Worm (Caenorhabditis elegans): ENCODE data around the gene cutl-1.
"Not testable (repeated sequence)": the region's sequence is repeated elsewhere in the genome, so short reads cannot be mapped to it uniquely, and the experiment has no call there.

DNA sequence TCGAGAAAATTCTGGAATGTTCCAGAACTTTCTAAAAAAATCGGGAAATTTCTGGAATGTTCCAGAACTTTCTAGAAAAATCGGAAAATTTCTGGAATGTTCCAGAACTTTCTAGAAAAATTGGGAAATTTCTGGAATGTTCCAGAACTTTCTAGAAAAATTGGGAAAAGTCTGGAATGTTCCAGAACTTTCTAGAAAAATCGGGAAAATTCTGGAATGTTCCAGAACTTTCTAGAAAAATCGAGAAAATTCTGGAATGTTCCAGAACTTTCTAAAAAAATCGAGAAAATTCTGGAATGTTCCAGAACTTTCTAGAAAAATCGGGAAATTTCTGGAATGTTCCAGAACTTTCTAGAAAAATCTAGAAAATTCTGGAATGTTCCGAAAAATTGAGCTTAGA, 34.4 kb upstream of the cutl-1 start:
- TF ChIP-seq nhr-27 (tag; optimal IDR thresholded peaks at IDR 0.05); sdz-38 (tag; optimal IDR thresholded peaks at IDR 0.05); tbx-9 (tag; optimal IDR thresholded peaks at IDR 0.05; ENCODE audit: borderline replicate concordance); ZK185.1 (tag; optimal IDR thresholded peaks at IDR 0.05; ENCODE audit: poor library complexity, severe bottlenecking); nfya-1 (tag; optimal IDR thresholded peaks at IDR 0.05; ENCODE audit: borderline replicate concordance, insufficient read depth); lir-1 (GFP tag; conservative IDR thresholded peaks at IDR 0.05); ets-4 (GFP tag; optimal IDR thresholded peaks at IDR 0.05); pha-4 (tag; optimal IDR thresholded peaks at IDR 0.05); snpc-4 (GFP tag; optimal IDR thresholded peaks at IDR 0.05); snpc-4 (tag; optimal IDR thresholded peaks at IDR 0.05); aptf-3 (GFP tag; IDR thresholded peaks at IDR 0.05); ama-1 (optimal IDR thresholded peaks at IDR 0.05); ama-1 (GFP tag; optimal IDR thresholded peaks at IDR 0.05): not testable (repeated sequence)
